Fruit fly (Drosophila melanogaster): Measurements from ENCODE around the gene CG6733.

DNA sequence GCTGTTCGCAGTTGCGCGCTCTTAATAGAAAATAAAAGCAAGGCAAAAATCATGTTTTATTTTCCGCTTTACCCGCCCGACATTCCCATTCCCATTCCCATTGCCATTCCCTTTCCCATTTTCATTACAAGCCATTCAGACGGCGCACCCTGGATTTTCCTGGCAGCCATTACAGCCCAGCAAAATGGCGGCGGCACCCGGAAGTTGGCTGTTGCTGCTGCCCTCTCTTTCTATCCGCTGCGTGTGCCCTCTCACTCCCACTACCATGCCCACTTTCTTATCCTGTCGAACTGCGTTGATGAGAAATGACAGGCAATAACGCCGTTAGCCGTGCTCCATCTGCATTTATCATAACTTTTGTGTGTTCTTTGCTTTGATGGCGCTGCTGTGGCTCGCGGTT, 9.3 kb upstream of the CG6733 start:
- TF ChIP-seq CG12768 (GFP tag; optimal IDR thresholded peaks at IDR 0.05) (no peak), toe (GFP tag; optimal IDR thresholded peaks at IDR 0.05) (no peak), Mnt (GFP tag; optimal IDR thresholded peaks at IDR 0.05) (no peak), pad (GFP tag; optimal IDR thresholded peaks at IDR 0.05) (no peak), ovo (GFP tag; optimal IDR thresholded peaks at IDR 0.05) (no peak), kay (GFP tag; ENCODE audit: borderline replicate concordance) (no peak)
